Worm (Caenorhabditis elegans) whole organism, L4 larva: Measurements from ENCODE around the gene cyp-29A4.

Source experiments
- R02D3.7 ChIP-seq: fragments of 150-350 bp; sonication (generic microtip); optimal IDR thresholded peaks from 3 replicates; lab custom pipeline; 2014; ENCODE audit warnings: missing biosample characterization, missing genetic modification characterization
- Y75B8A.6 ChIP-seq: fragments of 200-800 bp; sonication (Bioruptor generic); IDR thresholded peaks from 2 replicates; pipeline ENCODE4 v1.3.6; 2022; ENCODE audit warnings: missing genetic modification reagents, missing genetic modification characterization, missing compliant biosample characterization
- ceh-82 ChIP-seq: sonication (generic microtip); optimal IDR thresholded peaks from 2 replicates; lab custom pipeline; 2017; ENCODE audit warnings: missing biosample characterization, missing genetic modification characterization
- lin-38 ChIP-seq: fragments of 200-800 bp; sonication (Bioruptor generic); IDR thresholded peaks from 2 replicates; pipeline ENCODE4 v1.3.6; 2022; ENCODE audit warnings: missing genetic modification reagents, missing genetic modification characterization, missing compliant biosample characterization
- mdt-29 ChIP-seq: fragments of 200-800 bp; sonication (Bioruptor generic); IDR thresholded peaks from 2 replicates; pipeline ENCODE4 v1.3.6; 2022; ENCODE audit warnings: missing genetic modification reagents, missing genetic modification characterization, missing compliant biosample characterization
- nhr-237 ChIP-seq: sonication (generic microtip); optimal IDR thresholded peaks from 2 replicates; lab custom pipeline; 2017; ENCODE audit warnings: missing biosample characterization, missing genetic modification characterization
- nhr-6 ChIP-seq: fragments of 150-350 bp; optimal IDR thresholded peaks from 2 replicates; lab custom pipeline; 2014; ENCODE audit warnings: missing biosample characterization, missing genetic modification characterization
- saeg-2 ChIP-seq: fragments of 200-800 bp; sonication (Bioruptor generic); IDR thresholded peaks from 2 replicates; pipeline ENCODE4 v1.3.6; 2022; ENCODE audit warnings: missing genetic modification reagents, missing genetic modification characterization, missing compliant biosample characterization
- skn-1 ChIP-seq: fragments of 150-350 bp; optimal IDR thresholded peaks from 2 replicates; lab custom pipeline; 2014; ENCODE audit warnings: missing biosample characterization, missing genetic modification characterization
- spr-3 ChIP-seq: fragments of 200-800 bp; sonication (Bioruptor generic); optimal IDR thresholded peaks from 2 replicates; lab custom pipeline; 2018; ENCODE audit warnings: mild to moderate bottlenecking, missing genetic modification characterization, missing compliant biosample characterization
- ztf-11 ChIP-seq: fragments of 150-350 bp; optimal IDR thresholded peaks from 2 replicates; lab custom pipeline; 2014; ENCODE audit warnings: missing biosample characterization, missing genetic modification characterization
- ztf-7 ChIP-seq: fragments of 150-350 bp; optimal IDR thresholded peaks from 2 replicates; lab custom pipeline; 2014; ENCODE audit warnings: missing biosample characterization, missing genetic modification characterization

ce11 chrV:9622834-9623233, 31.7 kb upstream of the cyp-29A4 start, which contains the start of gene idpc-5:
- TF ChIP-seq mdt-29 (GFP tag; lab: Robert Waterston, UW), result no peak
- no peak for TF ChIP-seq spr-3 (GFP tag; lab: Kevin White, UChicago)
- TF ChIP-seq ceh-82 (tag; lab: Kevin White, UChicago), result no peak
- TF ChIP-seq ztf-11 (tag; lab: Kevin White, UChicago), result no peak
- no peak for TF ChIP-seq nhr-6 (tag; lab: Kevin White, UChicago)
- no peak for TF ChIP-seq Y75B8A.6
- no peak for TF ChIP-seq lin-38 (GFP tag; lab: Robert Waterston, UW)
- no peak for TF ChIP-seq skn-1 (tag; lab: Kevin White, UChicago)
- TF ChIP-seq nhr-237 (tag; lab: Kevin White, UChicago), result no peak
- no peak for TF ChIP-seq R02D3.7 (tag; lab: Kevin White, UChicago)
- TF ChIP-seq ztf-7 (tag; lab: Kevin White, UChicago), result no peak
- no peak for TF ChIP-seq saeg-2 (GFP tag; lab: Robert Waterston, UW)
